Worm (Caenorhabditis elegans) whole organism, L4 larva: ENCODE results near the gene ZK512.2.

Source experiments
- D1046.2 ChIP-seq: fragments of 200-800 bp; sonication (Bioruptor generic); IDR thresholded peaks from 2 replicates; pipeline ENCODE4 v1.3.6; 2022; ENCODE audit warnings: missing genetic modification characterization, missing compliant biosample characterization
- F10B5.3 ChIP-seq: sonication (generic microtip); optimal IDR thresholded peaks from 2 replicates; lab custom pipeline; 2016; ENCODE audit warnings: mild to moderate bottlenecking, missing genetic modification characterization, missing compliant biosample characterization
- F26F4.8 ChIP-seq: fragments of 200-800 bp; sonication (Bioruptor generic); conservative IDR thresholded peaks from 2 replicates; pipeline ENCODE4 v1.3.6; 2022; ENCODE audit warnings: missing genetic modification characterization, missing compliant biosample characterization
- F49E8.2 ChIP-seq: sonication (generic microtip); optimal IDR thresholded peaks from 2 replicates; lab custom pipeline; 2016; ENCODE audit warnings: missing compliant biosample characterization, mild to moderate bottlenecking, missing genetic modification characterization, borderline replicate concordance
- Y105C5A.15 ChIP-seq: fragments of 200-800 bp; sonication (Bioruptor generic); IDR thresholded peaks from 2 replicates; pipeline ENCODE4 v1.3.6; 2022; ENCODE audit warnings: missing genetic modification characterization, missing compliant biosample characterization
- Y5F2A.4 ChIP-seq: fragments of 200-800 bp; sonication (Bioruptor generic); optimal IDR thresholded peaks from 2 replicates; lab custom pipeline; 2018; ENCODE audit warnings: mild to moderate bottlenecking, missing genetic modification characterization, missing compliant biosample characterization
- ama-1 ChIP-seq: fragments of 150-350 bp; optimal IDR thresholded peaks from 2 replicates; lab custom pipeline; 2014; ENCODE audit warnings: inconsistent platforms, mixed read lengths
- arid-1 ChIP-seq: fragments of 200-800 bp; sonication (Bioruptor generic); conservative IDR thresholded peaks from 2 replicates; pipeline ENCODE4 v1.3.6; 2022; ENCODE audit warnings: missing genetic modification reagents, missing genetic modification characterization, missing compliant biosample characterization
- ceh-44 ChIP-seq: fragments of 200-800 bp; sonication (Bioruptor generic); IDR thresholded peaks from 2 replicates; pipeline ENCODE4 v1.3.6; 2022; ENCODE audit warnings: missing genetic modification reagents, missing genetic modification characterization, missing compliant biosample characterization
- ceh-82 ChIP-seq: sonication (generic microtip); optimal IDR thresholded peaks from 2 replicates; lab custom pipeline; 2017; ENCODE audit warnings: missing biosample characterization, missing genetic modification characterization
- cey-2 ChIP-seq: sonication (generic microtip); optimal IDR thresholded peaks from 3 replicates; lab custom pipeline; 2017; ENCODE audit warnings: missing genetic modification characterization, mild to moderate bottlenecking, missing compliant biosample characterization, antibody characterized with exemption, borderline replicate concordance; ENCODE audit not compliant: insufficient read depth
- ctbp-1 ChIP-seq: fragments of 200-800 bp; sonication (Bioruptor generic); IDR thresholded peaks from 2 replicates; pipeline ENCODE4 v1.3.6; 2022; ENCODE audit warnings: missing genetic modification reagents, missing genetic modification characterization, missing compliant biosample characterization
- daf-12 ChIP-seq: fragments of 150-350 bp; optimal IDR thresholded peaks from 2 replicates; lab custom pipeline; 2014; ENCODE audit warnings: missing biosample characterization, missing genetic modification reagents, missing genetic modification characterization
- daf-16 ChIP-seq, 3 experiments: sonication (generic microtip); optimal IDR thresholded peaks; 2 replicates each; lab custom pipeline; 2016 to 2017; ENCODE audit warnings: missing genetic modification characterization in 3 of 3, missing genetic modification reagents in 3 of 3, mild to moderate bottlenecking in 2 of 3, missing compliant biosample characterization in 2 of 3, missing biosample characterization in 1 of 3, moderate library complexity in 1 of 3
- dmd-9 ChIP-seq: fragments of 200-800 bp; sonication (Bioruptor generic); IDR thresholded peaks from 2 replicates; pipeline ENCODE4 v1.3.6; 2022; ENCODE audit warnings: missing genetic modification reagents, missing genetic modification characterization, missing compliant biosample characterization
- egl-43 ChIP-seq: fragments of 200-800 bp; sonication (Bioruptor generic); IDR thresholded peaks from 2 replicates; pipeline ENCODE4 v1.3.6; 2022; ENCODE audit warnings: missing genetic modification reagents, missing genetic modification characterization, missing compliant biosample characterization
- fkh-10 ChIP-seq: fragments of 150-350 bp; optimal IDR thresholded peaks from 2 replicates; lab custom pipeline; 2014; ENCODE audit warnings: missing biosample characterization, missing genetic modification reagents, missing genetic modification characterization
- gei-8 ChIP-seq: fragments of 200-800 bp; sonication (Bioruptor generic); optimal IDR thresholded peaks from 2 replicates; lab custom pipeline; 2018; ENCODE audit warnings: mild to moderate bottlenecking, missing genetic modification characterization, missing compliant biosample characterization
- hlh-11 ChIP-seq: fragments of 200-800 bp; sonication (Bioruptor generic); optimal IDR thresholded peaks from 2 replicates; lab custom pipeline; 2018; ENCODE audit warnings: mild to moderate bottlenecking, missing genetic modification characterization, missing compliant biosample characterization
- jun-1 ChIP-seq: fragments of 150-350 bp; optimal IDR thresholded peaks from 2 replicates; lab custom pipeline; 2014; ENCODE audit warnings: missing biosample characterization, missing genetic modification reagents, missing genetic modification characterization
- lin-29 ChIP-seq: fragments of 200-800 bp; sonication (Bioruptor generic); IDR thresholded peaks from 2 replicates; pipeline ENCODE4 v1.3.6; 2022; ENCODE audit warnings: missing genetic modification reagents, missing genetic modification characterization, missing compliant biosample characterization
- lin-38 ChIP-seq: fragments of 200-800 bp; sonication (Bioruptor generic); IDR thresholded peaks from 2 replicates; pipeline ENCODE4 v1.3.6; 2022; ENCODE audit warnings: missing genetic modification reagents, missing genetic modification characterization, missing compliant biosample characterization
- lir-3 ChIP-seq: sonication (generic microtip); optimal IDR thresholded peaks from 2 replicates; lab custom pipeline; 2016; ENCODE audit warnings: mild to moderate bottlenecking, missing genetic modification characterization, missing compliant biosample characterization
- mes-2 ChIP-seq: sonication (generic microtip); optimal IDR thresholded peaks from 2 replicates; lab custom pipeline; 2016; ENCODE audit warnings: missing genotype, mild to moderate bottlenecking, missing genetic modification characterization, missing compliant biosample characterization; ENCODE audit not compliant: poor library complexity, severe bottlenecking
- nhr-102 ChIP-seq: sonication (generic microtip); optimal IDR thresholded peaks from 2 replicates; lab custom pipeline; 2016; ENCODE audit warnings: mild to moderate bottlenecking, missing genetic modification characterization, moderate library complexity, missing compliant biosample characterization
- nhr-28 ChIP-seq: fragments of 150-350 bp; optimal IDR thresholded peaks from 2 replicates; lab custom pipeline; 2014; ENCODE audit warnings: missing biosample characterization, missing genetic modification characterization
- nhr-42 ChIP-seq: fragments of 200-800 bp; sonication (Bioruptor generic); IDR thresholded peaks from 2 replicates; pipeline ENCODE4 v1.3.6; 2022; ENCODE audit warnings: missing genetic modification characterization, missing compliant biosample characterization
- nhr-48 ChIP-seq: sonication (generic microtip); optimal IDR thresholded peaks from 2 replicates; lab custom pipeline; 2016; ENCODE audit warnings: mild to moderate bottlenecking, missing genetic modification characterization, missing compliant biosample characterization
- nhr-76 ChIP-seq: fragments of 150-350 bp; optimal IDR thresholded peaks from 2 replicates; lab custom pipeline; 2014; ENCODE audit warnings: missing biosample characterization, missing genetic modification characterization
- saeg-2 ChIP-seq: fragments of 200-800 bp; sonication (Bioruptor generic); IDR thresholded peaks from 2 replicates; pipeline ENCODE4 v1.3.6; 2022; ENCODE audit warnings: missing genetic modification reagents, missing genetic modification characterization, missing compliant biosample characterization
- sdz-12 ChIP-seq: fragments of 200-800 bp; sonication (Bioruptor generic); optimal IDR thresholded peaks from 2 replicates; lab custom pipeline; 2018; ENCODE audit warnings: mild to moderate bottlenecking, missing genetic modification characterization, missing compliant biosample characterization
- snpc-4 ChIP-seq: fragments of 150-350 bp; optimal IDR thresholded peaks from 2 replicates; lab custom pipeline; 2014; ENCODE audit warnings: missing biosample characterization, missing genetic modification characterization
- unc-62 ChIP-seq, 3 experiments: fragments of 150-350 bp in 1 of 3; sonication (generic microtip); optimal IDR thresholded peaks in 2 of 3; peaks in 1 of 3; 1 replicate in 1 of 3; 2 replicates in 2 of 3; lab custom pipeline; 2014 to 2017; ENCODE audit warnings: missing biosample characterization in 3 of 3, missing genetic modification characterization in 3 of 3, missing genetic modification reagents in 3 of 3, missing genotype in 1 of 3
- zag-1 ChIP-seq: fragments of 150-350 bp; optimal IDR thresholded peaks from 2 replicates; lab custom pipeline; 2014; ENCODE audit warnings: missing biosample characterization, missing genetic modification characterization

The ZK512.2 gene

ce11 chrIII:9104060-9104459 lies 40.5 kb downstream of the ZK512.2 start (continued):
- TF ChIP-seq Y105C5A.15 (GFP tag; lab: Robert Waterston, UW) = peak; percentile 77; the same call in 1 of the 2 replicates
- TF ChIP-seq jun-1 = no peak
- TF ChIP-seq hlh-11 = peak; percentile 43
- 0 out of 2 replicates have a peak, but pooled peaks have one; percentile 69 for TF ChIP-seq saeg-2 (GFP tag; lab: Robert Waterston, UW)
- TF ChIP-seq nhr-48 (tag; lab: Kevin White, UChicago) = peak; percentile 23
- peak; percentile 67 for TF ChIP-seq dmd-9 (GFP tag; lab: Robert Waterston, UW)
- TF ChIP-seq F10B5.3 (tag; lab: Kevin White, UChicago) = no peak
- TF ChIP-seq mes-2 = peak; percentile 73
- TF ChIP-seq snpc-4 (tag; lab: Kevin White, UChicago) = peak; percentile 22
- TF ChIP-seq ama-1 (lab: Kevin White, UChicago) = no peak
- TF ChIP-seq daf-16 (GFP tag; optimal IDR thresholded peaks at IDR 0.05; lab: Kevin White, UChicago) = peak in 1 of 2 experiments; percentile 59
- no peak for TF ChIP-seq daf-16 (tag; optimal IDR thresholded peaks at IDR 0.05; lab: Kevin White, UChicago)
- TF ChIP-seq lir-3 (tag; lab: Kevin White, UChicago) = no peak
- peak; percentile 37 for TF ChIP-seq nhr-102 (tag; lab: Kevin White, UChicago)
- no peak for TF ChIP-seq ceh-82
- peak; percentile 52 for TF ChIP-seq gei-8
- TF ChIP-seq arid-1 (GFP tag; lab: Robert Waterston, UW) = peak; percentile 75
- TF ChIP-seq lin-29 (GFP tag; lab: Robert Waterston, UW) = 0 out of 2 replicates have a peak, but pooled peaks have one; percentile 56
- TF ChIP-seq D1046.2 (GFP tag; lab: Robert Waterston, UW) = peak; percentile 76
- TF ChIP-seq cey-2 = no peak
- TF ChIP-seq ctbp-1 = peak; percentile 68
- peak; percentile 91 for TF ChIP-seq ceh-44 (GFP tag; lab: Robert Waterston, UW)
- TF ChIP-seq nhr-42 (GFP tag; lab: Robert Waterston, UW) = no peak
- no peak for TF ChIP-seq zag-1 (tag; lab: Kevin White, UChicago)
- peak; percentile 26 for TF ChIP-seq Y5F2A.4 (GFP tag; lab: Kevin White, UChicago)
- no peak for TF ChIP-seq daf-12 (tag; lab: Kevin White, UChicago)
- TF ChIP-seq unc-62 (GFP tag; optimal IDR thresholded peaks at IDR 0.05 in 1 of 2; lab: Kevin White, UChicago) = peak in 1 of 2 experiments; percentile 92
- no peak for TF ChIP-seq unc-62 (tag; optimal IDR thresholded peaks at IDR 0.05; lab: Kevin White, UChicago)
- peak; percentile 17 for TF ChIP-seq nhr-28 (tag; lab: Kevin White, UChicago)

DNA sequence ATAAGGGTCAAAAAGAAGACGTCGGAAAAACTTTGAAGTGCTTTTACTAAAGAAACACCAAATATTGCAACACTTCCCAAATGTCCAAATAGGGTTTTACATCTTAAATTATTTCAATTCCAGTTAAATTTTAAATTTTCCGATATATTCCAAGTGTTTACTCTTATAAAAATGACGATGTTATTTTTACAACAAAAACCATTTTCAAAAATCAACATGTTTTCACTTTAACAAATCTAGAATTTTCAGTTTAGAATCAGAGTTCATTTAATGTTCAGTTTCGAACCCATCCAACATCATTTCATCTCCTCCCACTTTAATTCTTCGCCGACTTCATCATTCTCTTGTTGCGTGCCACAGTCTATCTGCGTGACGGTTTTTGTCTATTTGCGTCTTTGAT lies 41.0 kb downstream of the ZK512.2 start, which contains the start of gene dos-1:
dos-1 (plus strand) TSS at position 301 of the 400 bp plus-strand sequence.
- TF ChIP-seq egl-43 (GFP tag; lab: Robert Waterston, UW) = no peak
- TF ChIP-seq nhr-76 (tag; lab: Kevin White, UChicago) = no peak
- TF ChIP-seq fkh-10 (GFP tag; lab: Kevin White, UChicago) = no peak
- TF ChIP-seq sdz-12 (GFP tag; lab: Kevin White, UChicago) = no peak
- TF ChIP-seq lin-38 (GFP tag; lab: Robert Waterston, UW) = no peak
- no peak for TF ChIP-seq nhr-28 (tag; lab: Kevin White, UChicago)
- TF ChIP-seq gei-8 = no peak

ce11 chrIII:9101212-9101611 lies 43.4 kb downstream of the ZK512.2 start, which contains the start of gene ZK507.1:
Gene ZK507.1 (minus strand): TSS chrIII:9101312.
- TF ChIP-seq nhr-48 (tag; lab: Kevin White, UChicago) (no peak), F26F4.8 (GFP tag; lab: Robert Waterston, UW) (no peak), F49E8.2 (no peak)
